Fruit fly (Drosophila melanogaster): Measurements from ENCODE around the gene Stt3A.

Stt3A gene

dm6 chrX:21058991-21059390 is 5.3 kb upstream of the Stt3A start (continued):
- peak; percentile 76 for TF ChIP-seq CG12104 (GFP tag; optimal IDR thresholded peaks at IDR 0.05)
- TF ChIP-seq C15 (GFP tag; IDR thresholded peaks at IDR 0.05), result no peak
- TF ChIP-seq fd96Cb (tag; optimal IDR thresholded peaks at IDR 0.05), result peak; percentile 91
- TF ChIP-seq Deaf1 (tag; optimal IDR thresholded peaks at IDR 0.05), result peak; percentile 58
- no peak for TF ChIP-seq gt (GFP tag; IDR thresholded peaks at IDR 0.05)
- TF ChIP-seq CG14860 (GFP tag; IDR thresholded peaks at IDR 0.05; ENCODE audit: partially characterized antibody), result no peak
- no peak for TF ChIP-seq cad (GFP tag; optimal IDR thresholded peaks at IDR 0.05)
- peak; percentile 74 for TF ChIP-seq CG10147 (GFP tag; optimal IDR thresholded peaks at IDR 0.05)
- TF ChIP-seq MESR4 (GFP tag; optimal IDR thresholded peaks at IDR 0.05), result peak; percentile 34
- no peak for TF ChIP-seq prd (optimal IDR thresholded peaks at IDR 0.05)
- TF ChIP-seq prd (GFP tag; IDR thresholded peaks at IDR 0.05), result peak; percentile 87
- peak; percentile 88 for TF ChIP-seq HLH3B (GFP tag; IDR thresholded peaks at IDR 0.05)
- peak; percentile 83 for TF ChIP-seq gro (GFP tag; optimal IDR thresholded peaks at IDR 0.05)
- TF ChIP-seq knrl (GFP tag; IDR thresholded peaks at IDR 0.05; ENCODE audit: partially characterized antibody), result no peak
- no peak for TF ChIP-seq fru (optimal IDR thresholded peaks at IDR 0.05)
- TF ChIP-seq Stat92E (GFP tag; optimal IDR thresholded peaks at IDR 0.05), result peak in 1 of 3 experiments; percentile 69
- peak; percentile 72 for TF ChIP-seq E2f1 (GFP tag; IDR thresholded peaks at IDR 0.05)
- peak; percentile 90 for TF ChIP-seq CG13424 (tag; optimal IDR thresholded peaks at IDR 0.05)
- no peak for TF ChIP-seq sc (optimal IDR thresholded peaks at IDR 0.05)
- peak; percentile 74 for TF ChIP-seq sc (GFP tag; optimal IDR thresholded peaks at IDR 0.05)
- no peak for TF ChIP-seq hbn (GFP tag; IDR thresholded peaks at IDR 0.05; ENCODE audit: partially characterized antibody)
- TF ChIP-seq CG8089 (GFP tag; optimal IDR thresholded peaks at IDR 0.05), result peak; percentile 87
- TF ChIP-seq CG6813 (GFP tag; optimal IDR thresholded peaks at IDR 0.05), result peak; percentile 86
- TF ChIP-seq mld (GFP tag; IDR thresholded peaks at IDR 0.05; ENCODE audit: partially characterized antibody), result no peak
- TF ChIP-seq CG16815 (GFP tag; optimal IDR thresholded peaks at IDR 0.05), result peak; percentile 75
- peak; percentile 80 for TF ChIP-seq CG18476 (GFP tag; optimal IDR thresholded peaks at IDR 0.05)
- TF ChIP-seq danr (GFP tag; IDR thresholded peaks at IDR 0.05), result peak; percentile 53
- TF ChIP-seq Vsx1 (GFP tag; optimal IDR thresholded peaks at IDR 0.05), result peak; percentile 56
- TF ChIP-seq ERR (GFP tag; optimal IDR thresholded peaks at IDR 0.05), result peak; percentile 84
- peak; percentile 88 for TF ChIP-seq Abd-B (GFP tag; optimal IDR thresholded peaks at IDR 0.05)
- peak; percentile 90 for TF ChIP-seq pum (GFP tag; optimal IDR thresholded peaks at IDR 0.05)
- TF ChIP-seq Lim3 (GFP tag; IDR thresholded peaks at IDR 0.05), result peak; percentile 72; the same call in 1 of the 2 replicates
- TF ChIP-seq CG13296 (GFP tag; optimal IDR thresholded peaks at IDR 0.05), result peak; percentile 79
- TF ChIP-seq CG42726 (GFP tag; IDR thresholded peaks at IDR 0.05; ENCODE audit: partially characterized antibody), result no peak
- no peak for TF ChIP-seq CG13894 (tag; optimal IDR thresholded peaks at IDR 0.05)
- TF ChIP-seq D19A (tag; optimal IDR thresholded peaks at IDR 0.05), result peak; percentile 60
- peak; percentile 87 for TF ChIP-seq CG18262 (tag; optimal IDR thresholded peaks at IDR 0.05)
- peak; percentile 91 for TF ChIP-seq salm (tag; optimal IDR thresholded peaks at IDR 0.05)
- peak; percentile 94 for TF ChIP-seq CG15269 (tag; optimal IDR thresholded peaks at IDR 0.05)
- TF ChIP-seq unpg (GFP tag; optimal IDR thresholded peaks at IDR 0.05), result peak; percentile 96
- TF ChIP-seq emc (GFP tag; optimal IDR thresholded peaks at IDR 0.05), result peak; percentile 39
- TF ChIP-seq CG17568 (GFP tag; optimal IDR thresholded peaks at IDR 0.05), result peak; percentile 88
- TF ChIP-seq CG32532 (GFP tag; IDR thresholded peaks at IDR 0.05), result peak; percentile 62
- peak; percentile 88 for TF ChIP-seq ewg (GFP tag; optimal IDR thresholded peaks at IDR 0.05)
- TF ChIP-seq br (optimal IDR thresholded peaks at IDR 0.05), result no peak
- 0 out of 2 replicates have a peak, but pooled peaks have one; percentile 36 for TF ChIP-seq ham (GFP tag; IDR thresholded peaks at IDR 0.05)
- TF ChIP-seq gce (GFP tag; IDR thresholded peaks at IDR 0.05), result peak; percentile 76; the same call in 2 of the 3 replicates
- TF ChIP-seq lilli (GFP tag; optimal IDR thresholded peaks at IDR 0.05), result peak; percentile 88
- TF ChIP-seq grau (tag; optimal IDR thresholded peaks at IDR 0.05), result peak; percentile 88
- peak; percentile 77 for TF ChIP-seq Nf-YB (GFP tag; optimal IDR thresholded peaks at IDR 0.05)
- TF ChIP-seq CG7839 (tag; optimal IDR thresholded peaks at IDR 0.05), result peak; percentile 93
